Worm (Caenorhabditis elegans) whole organism, late embryonic: ENCODE results near the gene R05G6.10.

ENCODE experiments used
- ama-1 ChIP-seq: fragments of 150-350 bp; optimal IDR thresholded peaks from 2 replicates; lab custom pipeline; 2014
- ceh-31 ChIP-seq: sonication (generic microtip); optimal IDR thresholded peaks from 2 replicates; lab custom pipeline; 2016; ENCODE audit warnings: missing genetic modification characterization, missing compliant biosample characterization
- hlh-6 ChIP-seq: sonication (generic microtip); optimal IDR thresholded peaks from 2 replicates; lab custom pipeline; 2016; ENCODE audit warnings: missing genotype, missing genetic modification characterization, missing compliant biosample characterization
- pha-2 ChIP-seq: sonication (generic microtip); optimal IDR thresholded peaks from 2 replicates; lab custom pipeline; 2017; ENCODE audit warnings: mild to moderate bottlenecking, missing genetic modification characterization, missing compliant biosample characterization
- sox-4 ChIP-seq: sonication (generic microtip); optimal IDR thresholded peaks from 2 replicates; lab custom pipeline; 2017; ENCODE audit warnings: mild to moderate bottlenecking, missing genetic modification characterization, inconsistent platforms, missing compliant biosample characterization

DNA sequence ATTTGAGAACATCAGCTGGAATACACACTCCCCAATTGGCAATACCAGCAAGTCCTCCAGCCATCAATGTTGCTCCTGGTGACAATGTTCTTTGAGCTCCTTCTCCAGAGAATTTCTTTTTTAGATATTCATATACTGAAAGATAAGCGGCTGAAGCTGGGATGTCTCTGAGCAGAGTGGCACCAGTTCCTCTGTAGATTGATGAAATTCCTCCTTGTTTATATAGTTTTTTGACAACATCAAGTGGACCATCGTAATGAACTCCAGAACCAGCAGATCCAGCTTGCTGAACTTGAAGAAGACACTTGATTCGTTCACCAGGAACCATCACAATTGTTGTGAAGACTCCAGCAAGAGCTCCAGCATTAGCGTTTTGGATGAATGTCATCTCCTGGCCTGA, 9.8 kb upstream of the R05G6.10 start:
- TF ChIP-seq ceh-31 (tag; lab: Kevin White, UChicago) = no peak
- TF ChIP-seq pha-2 = no peak
- TF ChIP-seq sox-4 = no peak
- no peak for TF ChIP-seq hlh-6 (tag; lab: Kevin White, UChicago)
- TF ChIP-seq ama-1 (lab: Kevin White, UChicago) = no peak
